Worm (Caenorhabditis elegans): Measurements from ENCODE around the gene tsr-2.

- TF ChIP-seq skn-1 (tag; optimal IDR thresholded peaks at IDR 0.05) (no peak), egl-27 (tag; optimal IDR thresholded peaks at IDR 0.05) (no peak), nhr-237 (tag; optimal IDR thresholded peaks at IDR 0.05) (no peak), mab-5 (tag; optimal IDR thresholded peaks at IDR 0.05) (no peak), fos-1 (tag; optimal IDR thresholded peaks at IDR 0.05) (no peak), ztf-11 (tag; optimal IDR thresholded peaks at IDR 0.05) (no peak), elt-3 (tag; optimal IDR thresholded peaks at IDR 0.05) (no peak), unc-62 (GFP tag; optimal IDR thresholded peaks at IDR 0.05) (no peak), nhr-23 (tag; optimal IDR thresholded peaks at IDR 0.05) (no peak), lin-11 (tag; optimal IDR thresholded peaks at IDR 0.05) (no peak), lsy-2 (tag; optimal IDR thresholded peaks at IDR 0.05) (no peak), lin-39 (tag; optimal IDR thresholded peaks at IDR 0.05) (no peak), snpc-4 (tag; optimal IDR thresholded peaks at IDR 0.05) (no peak), F13H6.1 (tag; optimal IDR thresholded peaks at IDR 0.05) (no peak)
These were observed 27.3 kb upstream of the tsr-2 start, which contains the start of gene Y51H4A.936 for ce11 chrIV:16629090-16629489.
